Worm (Caenorhabditis elegans) whole organism, L4 larva: Measurements from ENCODE around the gene vit-6.

Experiments used
- D1046.2 ChIP-seq: fragments of 200-800 bp; sonication (Bioruptor generic); IDR thresholded peaks from 2 replicates; pipeline ENCODE4 v1.3.6; 2022; ENCODE audit warnings: missing genetic modification characterization, missing compliant biosample characterization
- F10B5.3 ChIP-seq: sonication (generic microtip); optimal IDR thresholded peaks from 2 replicates; lab custom pipeline; 2016; ENCODE audit warnings: mild to moderate bottlenecking, missing genetic modification characterization, missing compliant biosample characterization
- F37D6.2 ChIP-seq: sonication (generic microtip); optimal IDR thresholded peaks from 2 replicates; lab custom pipeline; 2016; ENCODE audit warnings: mild to moderate bottlenecking, missing genetic modification characterization, missing compliant biosample characterization
- Y105C5A.15 ChIP-seq: fragments of 200-800 bp; sonication (Bioruptor generic); IDR thresholded peaks from 2 replicates; pipeline ENCODE4 v1.3.6; 2022; ENCODE audit warnings: missing genetic modification characterization, missing compliant biosample characterization
- Y48G9A.11 ChIP-seq: fragments of 200-800 bp; sonication (Bioruptor generic); IDR thresholded peaks from 2 replicates; pipeline ENCODE4 v1.3.6; 2022; ENCODE audit warnings: missing genetic modification reagents, missing genetic modification characterization, missing compliant biosample characterization
- ZK546.5 ChIP-seq, 2 experiments: sonication (generic microtip); optimal IDR thresholded peaks; 2 replicates each; lab custom pipeline; 2017; ENCODE audit warnings: missing biosample characterization in 2 of 2, missing genetic modification characterization in 2 of 2
- aha-1 ChIP-seq: fragments of 150-350 bp; peaks from one replicate; lab custom pipeline; 2014; ENCODE audit warnings: missing biosample characterization, missing genetic modification characterization
- aly-2 ChIP-seq: sonication (generic microtip); optimal IDR thresholded peaks from 2 replicates; lab custom pipeline; 2018; ENCODE audit warnings: missing biosample characterization, missing genetic modification characterization
- ama-1 ChIP-seq: fragments of 150-350 bp; optimal IDR thresholded peaks from 2 replicates; lab custom pipeline; 2014; ENCODE audit warnings: inconsistent platforms, mixed read lengths
- ceh-20 ChIP-seq: fragments of 200-800 bp; sonication (Bioruptor generic); IDR thresholded peaks from 2 replicates; pipeline ENCODE4 v1.3.6; 2022; ENCODE audit warnings: missing genetic modification reagents, missing genetic modification characterization, missing compliant biosample characterization
- ceh-28 ChIP-seq: fragments of 150-350 bp; optimal IDR thresholded peaks from 2 replicates; lab custom pipeline; 2014; ENCODE audit warnings: missing biosample characterization, missing genetic modification reagents, missing genetic modification characterization
- ceh-62 ChIP-seq: sonication (generic microtip); optimal IDR thresholded peaks from 2 replicates; lab custom pipeline; 2017; ENCODE audit warnings: missing biosample characterization, missing genetic modification characterization
- ceh-82 ChIP-seq: sonication (generic microtip); optimal IDR thresholded peaks from 2 replicates; lab custom pipeline; 2017; ENCODE audit warnings: missing biosample characterization, missing genetic modification characterization
- cey-2 ChIP-seq: sonication (generic microtip); optimal IDR thresholded peaks from 3 replicates; lab custom pipeline; 2017; ENCODE audit warnings: missing genetic modification characterization, mild to moderate bottlenecking, missing compliant biosample characterization, antibody characterized with exemption, borderline replicate concordance; ENCODE audit not compliant: insufficient read depth
- ctbp-1 ChIP-seq: fragments of 200-800 bp; sonication (Bioruptor generic); IDR thresholded peaks from 2 replicates; pipeline ENCODE4 v1.3.6; 2022; ENCODE audit warnings: missing genetic modification reagents, missing genetic modification characterization, missing compliant biosample characterization
- daf-16 ChIP-seq, 3 experiments: sonication (generic microtip); optimal IDR thresholded peaks; 2 replicates each; lab custom pipeline; 2016 to 2017; ENCODE audit warnings: missing genetic modification characterization in 3 of 3, missing genetic modification reagents in 3 of 3, mild to moderate bottlenecking in 2 of 3, missing compliant biosample characterization in 2 of 3, missing biosample characterization in 1 of 3, moderate library complexity in 1 of 3
- daf-8 ChIP-seq: fragments of 200-800 bp; sonication (Bioruptor generic); IDR thresholded peaks from 2 replicates; pipeline ENCODE4 v1.3.6; 2022; ENCODE audit warnings: missing genetic modification characterization, missing compliant biosample characterization
- dmd-6 ChIP-seq: fragments of 200-800 bp; sonication (Bioruptor generic); IDR thresholded peaks from 2 replicates; pipeline ENCODE4 v1.3.6; 2022; ENCODE audit warnings: missing genetic modification reagents, missing genetic modification characterization, missing compliant biosample characterization
- dmd-8 ChIP-seq: fragments of 200-800 bp; sonication (Bioruptor generic); IDR thresholded peaks from 2 replicates; pipeline ENCODE4 v1.3.6; 2022; ENCODE audit warnings: missing genetic modification characterization, missing compliant biosample characterization
- dpl-1 ChIP-seq: fragments of 150-350 bp; optimal IDR thresholded peaks from 2 replicates; lab custom pipeline; 2014; ENCODE audit warnings: missing biosample characterization, missing genetic modification reagents, missing genetic modification characterization
- fkh-10 ChIP-seq: fragments of 150-350 bp; optimal IDR thresholded peaks from 2 replicates; lab custom pipeline; 2014; ENCODE audit warnings: missing biosample characterization, missing genetic modification reagents, missing genetic modification characterization
- fos-1 ChIP-seq: fragments of 150-350 bp; optimal IDR thresholded peaks from 2 replicates; lab custom pipeline; 2014; ENCODE audit warnings: missing biosample characterization, missing genetic modification characterization
- gei-8 ChIP-seq: fragments of 200-800 bp; sonication (Bioruptor generic); optimal IDR thresholded peaks from 2 replicates; lab custom pipeline; 2018; ENCODE audit warnings: mild to moderate bottlenecking, missing genetic modification characterization, missing compliant biosample characterization
- hlh-11 ChIP-seq: fragments of 200-800 bp; sonication (Bioruptor generic); optimal IDR thresholded peaks from 2 replicates; lab custom pipeline; 2018; ENCODE audit warnings: mild to moderate bottlenecking, missing genetic modification characterization, missing compliant biosample characterization
- hmg-1.1 ChIP-seq: fragments of 200-800 bp; sonication (Bioruptor generic); IDR thresholded peaks from 2 replicates; pipeline ENCODE4 v1.3.6; 2022; ENCODE audit warnings: missing genetic modification reagents, missing genetic modification characterization, missing compliant biosample characterization
- lim-7 ChIP-seq: fragments of 200-800 bp; sonication (Bioruptor generic); IDR thresholded peaks from 2 replicates; pipeline ENCODE4 v1.3.6; 2022; ENCODE audit warnings: missing genetic modification characterization, missing compliant biosample characterization
- lin-15B ChIP-seq: fragments of 150-350 bp; sonication (generic microtip); optimal IDR thresholded peaks from 3 replicates; lab custom pipeline; 2014; ENCODE audit warnings: missing biosample characterization, missing genetic modification characterization
- lin-39 ChIP-seq: fragments of 150-350 bp; optimal IDR thresholded peaks from 2 replicates; lab custom pipeline; 2014; ENCODE audit warnings: missing biosample characterization, missing genetic modification reagents, missing genetic modification characterization
- lir-3 ChIP-seq: sonication (generic microtip); optimal IDR thresholded peaks from 2 replicates; lab custom pipeline; 2016; ENCODE audit warnings: mild to moderate bottlenecking, missing genetic modification characterization, missing compliant biosample characterization
- madf-9 ChIP-seq: fragments of 200-800 bp; sonication (Bioruptor generic); conservative IDR thresholded peaks from 2 replicates; pipeline ENCODE4 v1.3.6; 2022; ENCODE audit warnings: missing genetic modification reagents, missing genetic modification characterization, missing compliant biosample characterization
- mdl-1 ChIP-seq, 2 experiments: fragments of 150-350 bp in 1 of 2; sonication (generic microtip) in 1 of 2; optimal IDR thresholded peaks; 2 replicates each; lab custom pipeline; 2014 to 2017; ENCODE audit warnings: missing biosample characterization in 2 of 2, missing genetic modification characterization in 2 of 2
- mdt-29 ChIP-seq: fragments of 200-800 bp; sonication (Bioruptor generic); IDR thresholded peaks from 2 replicates; pipeline ENCODE4 v1.3.6; 2022; ENCODE audit warnings: missing genetic modification reagents, missing genetic modification characterization, missing compliant biosample characterization
- nhr-10 ChIP-seq: fragments of 150-350 bp; optimal IDR thresholded peaks from 2 replicates; lab custom pipeline; 2014; ENCODE audit warnings: missing biosample characterization, missing genetic modification characterization
- nhr-102 ChIP-seq: sonication (generic microtip); optimal IDR thresholded peaks from 2 replicates; lab custom pipeline; 2016; ENCODE audit warnings: mild to moderate bottlenecking, missing genetic modification characterization, moderate library complexity, missing compliant biosample characterization
- nhr-237 ChIP-seq: sonication (generic microtip); optimal IDR thresholded peaks from 2 replicates; lab custom pipeline; 2017; ENCODE audit warnings: missing biosample characterization, missing genetic modification characterization
- nhr-25 ChIP-seq: sonication (generic microtip); optimal IDR thresholded peaks from 2 replicates; lab custom pipeline; 2017; ENCODE audit warnings: missing genetic modification characterization, mild to moderate bottlenecking, missing compliant biosample characterization, antibody characterized with exemption, moderate library complexity, borderline replicate concordance; ENCODE audit not compliant: insufficient read depth
- nhr-28 ChIP-seq: fragments of 150-350 bp; optimal IDR thresholded peaks from 2 replicates; lab custom pipeline; 2014; ENCODE audit warnings: missing biosample characterization, missing genetic modification characterization
- nhr-48 ChIP-seq: sonication (generic microtip); optimal IDR thresholded peaks from 2 replicates; lab custom pipeline; 2016; ENCODE audit warnings: mild to moderate bottlenecking, missing genetic modification characterization, missing compliant biosample characterization
- nhr-6 ChIP-seq: fragments of 150-350 bp; optimal IDR thresholded peaks from 2 replicates; lab custom pipeline; 2014; ENCODE audit warnings: missing biosample characterization, missing genetic modification characterization
- nhr-76 ChIP-seq: fragments of 150-350 bp; optimal IDR thresholded peaks from 2 replicates; lab custom pipeline; 2014; ENCODE audit warnings: missing biosample characterization, missing genetic modification characterization
- php-3 ChIP-seq: fragments of 200-800 bp; sonication (Bioruptor generic); IDR thresholded peaks from 2 replicates; pipeline ENCODE4 v1.3.6; 2022; ENCODE audit warnings: missing genetic modification reagents, missing genetic modification characterization, missing compliant biosample characterization
- tag-97 ChIP-seq: fragments of 200-800 bp; sonication (Bioruptor generic); IDR thresholded peaks from 2 replicates; pipeline ENCODE4 v1.3.6; 2022; ENCODE audit warnings: missing genetic modification characterization, missing compliant biosample characterization
- tra-1 ChIP-seq: fragments of 200-800 bp; sonication (Bioruptor generic); IDR thresholded peaks from 2 replicates; pipeline ENCODE4 v1.3.6; 2022; ENCODE audit warnings: missing genetic modification reagents, missing genetic modification characterization, missing compliant biosample characterization
- unc-39 ChIP-seq: sonication (generic microtip); optimal IDR thresholded peaks from 2 replicates; lab custom pipeline; 2017; ENCODE audit warnings: missing biosample characterization, missing genetic modification characterization
- unc-62 ChIP-seq, 3 experiments: fragments of 150-350 bp in 1 of 3; sonication (generic microtip); optimal IDR thresholded peaks in 2 of 3; peaks in 1 of 3; 1 replicate in 1 of 3; 2 replicates in 2 of 3; lab custom pipeline; 2014 to 2017; ENCODE audit warnings: missing biosample characterization in 3 of 3, missing genetic modification characterization in 3 of 3, missing genetic modification reagents in 3 of 3, missing genotype in 1 of 3
- zfp-3 ChIP-seq: fragments of 200-800 bp; sonication (Bioruptor generic); conservative IDR thresholded peaks from 2 replicates; pipeline ENCODE4 v1.3.6; 2022; ENCODE audit warnings: missing genetic modification reagents, missing genetic modification characterization, missing compliant biosample characterization
- zip-11 ChIP-seq: fragments of 200-800 bp; sonication (Bioruptor generic); IDR thresholded peaks from 2 replicates; pipeline ENCODE4 v1.3.6; 2022; ENCODE audit warnings: missing genetic modification characterization, missing compliant biosample characterization
- zip-2 ChIP-seq: fragments of 150-350 bp; optimal IDR thresholded peaks from 2 replicates; lab custom pipeline; 2014; ENCODE audit warnings: missing biosample characterization, missing genetic modification characterization
- ztf-11 ChIP-seq: fragments of 150-350 bp; optimal IDR thresholded peaks from 2 replicates; lab custom pipeline; 2014; ENCODE audit warnings: missing biosample characterization, missing genetic modification characterization
- ztf-7 ChIP-seq: fragments of 150-350 bp; optimal IDR thresholded peaks from 2 replicates; lab custom pipeline; 2014; ENCODE audit warnings: missing biosample characterization, missing genetic modification characterization

The vit-6 gene

DNA sequence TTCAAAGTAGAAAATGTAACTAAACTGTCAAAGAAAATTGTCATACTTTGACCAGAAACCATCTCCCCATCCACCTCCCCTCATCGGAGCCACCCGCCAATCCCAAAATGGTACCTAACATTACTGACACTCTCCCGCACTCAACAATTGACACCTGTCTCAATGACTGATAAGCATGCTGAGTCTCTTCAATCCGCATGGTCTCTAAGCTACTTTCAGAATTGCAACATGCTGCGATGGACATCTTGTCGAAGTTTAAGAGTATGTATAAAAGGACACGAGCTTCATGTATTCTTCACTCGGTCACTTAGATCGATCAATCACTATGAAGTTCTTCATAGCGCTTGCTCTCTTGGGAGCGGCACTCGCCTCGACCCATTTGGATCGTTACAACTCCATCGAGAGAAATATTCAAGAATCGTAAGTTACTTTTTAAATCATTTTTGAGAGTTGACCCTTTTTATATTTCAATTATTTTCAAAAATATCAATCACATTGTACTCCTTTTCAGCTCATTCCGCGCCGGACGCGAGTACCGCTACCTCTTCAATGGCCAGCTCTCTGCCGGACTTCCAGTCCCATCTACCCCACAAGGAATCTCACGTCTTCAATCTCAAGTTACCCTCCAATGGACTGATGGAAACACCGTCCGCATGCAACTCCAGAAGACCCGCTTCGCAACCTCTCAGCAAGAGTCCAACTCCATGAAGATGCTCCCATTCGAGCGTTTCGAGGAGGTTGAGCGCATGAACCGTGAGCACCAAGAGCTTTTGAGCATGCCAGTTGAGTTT, at the start of gene vit-6 (continued):
- TF ChIP-seq lim-7 (GFP tag; lab: Robert Waterston, UW) = no peak
- TF ChIP-seq ztf-7 (tag; lab: Kevin White, UChicago) = no peak
- peak; percentile 95 for TF ChIP-seq dmd-6 (GFP tag; lab: Robert Waterston, UW)
- peak; percentile 21 for TF ChIP-seq aha-1
- no peak for TF ChIP-seq nhr-10 (tag; lab: Kevin White, UChicago)
- TF ChIP-seq hlh-11 = peak; percentile 44
- TF ChIP-seq D1046.2 (GFP tag; lab: Robert Waterston, UW) = no peak; the same call in 1 of the 2 replicates
- TF ChIP-seq mdt-29 (GFP tag; lab: Robert Waterston, UW) = peak; percentile 34; the same call in 1 of the 2 replicates
- TF ChIP-seq lir-3 (tag; lab: Kevin White, UChicago) = no peak
- TF ChIP-seq daf-8 (GFP tag; lab: Robert Waterston, UW) = 0 out of 2 replicates have a peak, but pooled peaks have one; percentile 70
- peak; percentile 73 for TF ChIP-seq zfp-3 (GFP tag; lab: Robert Waterston, UW)
- TF ChIP-seq tra-1 = peak; percentile 62; the same call in 1 of the 2 replicates
- TF ChIP-seq fos-1 (tag; lab: Kevin White, UChicago) = no peak
- no peak for TF ChIP-seq lin-39 (tag; lab: Kevin White, UChicago)
- TF ChIP-seq lin-15B (tag; lab: Kevin White, UChicago) = no peak
- no peak for TF ChIP-seq zip-2
- TF ChIP-seq nhr-237 (tag; lab: Kevin White, UChicago) = no peak
- 0 out of 2 replicates have a peak, but pooled peaks have one; percentile 14 for TF ChIP-seq ctbp-1
- TF ChIP-seq fkh-10 (GFP tag; lab: Kevin White, UChicago) = no peak
- TF ChIP-seq nhr-48 (tag; lab: Kevin White, UChicago) = peak; percentile 69
- no peak for TF ChIP-seq gei-8
- no peak for TF ChIP-seq nhr-25
- TF ChIP-seq nhr-6 (tag; lab: Kevin White, UChicago) = no peak
- TF ChIP-seq aly-2 (tag; lab: Kevin White, UChicago) = no peak
- TF ChIP-seq ceh-20 = no peak
- no peak for TF ChIP-seq php-3 (GFP tag; lab: Robert Waterston, UW)
- TF ChIP-seq unc-39 (tag; lab: Kevin White, UChicago) = no peak
- TF ChIP-seq F37D6.2 (tag; lab: Kevin White, UChicago) = no peak
- TF ChIP-seq mdl-1 (tag; optimal IDR thresholded peaks at IDR 0.05; lab: Kevin White, UChicago) = no peak
- no peak for TF ChIP-seq nhr-102 (tag; lab: Kevin White, UChicago)
- no peak for TF ChIP-seq unc-62 (GFP tag; optimal IDR thresholded peaks at IDR 0.05 in 1 of 2; lab: Kevin White, UChicago)
- TF ChIP-seq unc-62 (tag; optimal IDR thresholded peaks at IDR 0.05; lab: Kevin White, UChicago) = no peak
- no peak for TF ChIP-seq tag-97 (GFP tag; lab: Robert Waterston, UW)
- no peak for TF ChIP-seq ZK546.5 (tag; optimal IDR thresholded peaks at IDR 0.05; lab: Kevin White, UChicago)
- no peak for TF ChIP-seq F10B5.3 (tag; lab: Kevin White, UChicago)
- TF ChIP-seq hmg-1.1 (GFP tag; lab: Robert Waterston, UW) = no peak
- TF ChIP-seq cey-2 (tag; lab: Kevin White, UChicago) = no peak
- TF ChIP-seq ztf-11 = no peak
- TF ChIP-seq dmd-8 (GFP tag; lab: Robert Waterston, UW) = 0 out of 2 replicates have a peak, but pooled peaks have one; percentile 10
- no peak for TF ChIP-seq Y105C5A.15
- TF ChIP-seq nhr-28 (tag; lab: Kevin White, UChicago) = no peak
- TF ChIP-seq zip-11 (GFP tag; lab: Robert Waterston, UW) = no peak
- no peak for TF ChIP-seq ceh-82
- TF ChIP-seq ceh-28 (tag; lab: Kevin White, UChicago) = no peak
- no peak for TF ChIP-seq dpl-1 (GFP tag; lab: Kevin White, UChicago)
- peak in 1 of 2 experiments; percentile 11 for TF ChIP-seq daf-16 (GFP tag; optimal IDR thresholded peaks at IDR 0.05; lab: Kevin White, UChicago)
- TF ChIP-seq daf-16 (tag; optimal IDR thresholded peaks at IDR 0.05; lab: Kevin White, UChicago) = no peak
- TF ChIP-seq ceh-62 (tag; lab: Kevin White, UChicago) = no peak
- TF ChIP-seq Y48G9A.11 (GFP tag; lab: Robert Waterston, UW) = no peak
- peak; percentile 36 for TF ChIP-seq ama-1
- TF ChIP-seq madf-9 (GFP tag; lab: Robert Waterston, UW) = no peak
- no peak for TF ChIP-seq nhr-76 (tag; lab: Kevin White, UChicago)
